Worm (Caenorhabditis elegans) whole organism, late embryonic: ENCODE measurements around the gene oac-7.

Source experiments
- C08G9.2 ChIP-seq: sonication (generic microtip); optimal IDR thresholded peaks from 2 replicates; lab custom pipeline; 2016; ENCODE audit warnings: mild to moderate bottlenecking, missing genetic modification characterization, moderate library complexity, missing compliant biosample characterization
- C38D4.7 ChIP-seq: fragments of 200-800 bp; sonication (Bioruptor generic); optimal IDR thresholded peaks from 2 replicates; lab custom pipeline; 2018; ENCODE audit warnings: mild to moderate bottlenecking, missing genetic modification characterization, moderate library complexity, missing compliant biosample characterization
- F13H6.1 ChIP-seq: sonication (generic microtip); optimal IDR thresholded peaks from 2 replicates; lab custom pipeline; 2016; ENCODE audit warnings: missing genetic modification characterization, missing compliant biosample characterization
- K09A11.1 ChIP-seq: sonication (generic microtip); optimal IDR thresholded peaks from 2 replicates; lab custom pipeline; 2017; ENCODE audit warnings: antibody characterized with exemption, mild to moderate bottlenecking, missing genetic modification characterization, missing compliant biosample characterization; ENCODE audit not compliant: insufficient read depth
- ama-1 ChIP-seq: fragments of 150-350 bp; optimal IDR thresholded peaks from 2 replicates; lab custom pipeline; 2014
- ceh-18 ChIP-seq: sonication (generic microtip); optimal IDR thresholded peaks from 2 replicates; lab custom pipeline; 2016; ENCODE audit warnings: missing genetic modification characterization, missing compliant biosample characterization
- ceh-2 ChIP-seq: sonication (generic microtip); optimal IDR thresholded peaks from 2 replicates; lab custom pipeline; 2016; ENCODE audit warnings: missing genotype, missing genetic modification characterization, missing compliant biosample characterization
- ceh-22 ChIP-seq: sonication (generic microtip); optimal IDR thresholded peaks from 2 replicates; lab custom pipeline; 2017; ENCODE audit warnings: missing biosample characterization, missing genetic modification characterization
- ceh-24 ChIP-seq: sonication (generic microtip); optimal IDR thresholded peaks from 2 replicates; lab custom pipeline; 2016; ENCODE audit warnings: mild to moderate bottlenecking, missing genetic modification characterization, missing compliant biosample characterization
- ceh-30 ChIP-seq: fragments of 150-350 bp; optimal IDR thresholded peaks from 2 replicates; lab custom pipeline; 2014; ENCODE audit warnings: missing biosample characterization, missing genetic modification characterization
- ceh-45 ChIP-seq: fragments of 200-800 bp; sonication (Bioruptor generic); IDR thresholded peaks from 2 replicates; pipeline ENCODE4 v1.3.6; 2022; ENCODE audit warnings: missing genetic modification reagents, missing genetic modification characterization, missing compliant biosample characterization
- dve-1 ChIP-seq: sonication (generic microtip); optimal IDR thresholded peaks from 2 replicates; lab custom pipeline; 2017; ENCODE audit warnings: antibody characterized with exemption, mild to moderate bottlenecking, missing genetic modification characterization, missing compliant biosample characterization
- elt-2 ChIP-seq: sonication (generic microtip); optimal IDR thresholded peaks from 2 replicates; lab custom pipeline; 2016; ENCODE audit warnings: missing genetic modification reagents, missing genetic modification characterization, missing compliant biosample characterization
- ets-4 ChIP-seq: sonication (generic microtip); optimal IDR thresholded peaks from 2 replicates; lab custom pipeline; 2016; ENCODE audit warnings: missing genetic modification characterization, missing compliant biosample characterization
- fkh-10 ChIP-seq: fragments of 150-350 bp; optimal IDR thresholded peaks from 2 replicates; lab custom pipeline; 2014; ENCODE audit warnings: missing biosample characterization, missing genetic modification reagents, missing genetic modification characterization
- fkh-6 ChIP-seq: sonication (generic microtip); optimal IDR thresholded peaks from 2 replicates; lab custom pipeline; 2016; ENCODE audit warnings: missing genetic modification characterization, missing compliant biosample characterization
- gmeb-2 ChIP-seq: sonication (generic microtip); optimal IDR thresholded peaks from 2 replicates; lab custom pipeline; 2016; ENCODE audit warnings: missing genetic modification characterization, inconsistent platforms, missing compliant biosample characterization
- hlh-13 ChIP-seq: fragments of 200-800 bp; sonication (Bioruptor generic); optimal IDR thresholded peaks from 2 replicates; lab custom pipeline; 2018; ENCODE audit warnings: mild to moderate bottlenecking, missing genetic modification characterization, missing compliant biosample characterization
- hlh-6 ChIP-seq: sonication (generic microtip); optimal IDR thresholded peaks from 2 replicates; lab custom pipeline; 2016; ENCODE audit warnings: missing genotype, missing genetic modification characterization, missing compliant biosample characterization
- lin-11 ChIP-seq: fragments of 200-800 bp; sonication (Bioruptor generic); optimal IDR thresholded peaks from 2 replicates; lab custom pipeline; 2018; ENCODE audit warnings: mild to moderate bottlenecking, missing genetic modification characterization, missing compliant biosample characterization
- madf-2 ChIP-seq: sonication (generic microtip); optimal IDR thresholded peaks from 2 replicates; lab custom pipeline; 2017; ENCODE audit warnings: missing genetic modification characterization, missing compliant biosample characterization
- nfya-1 ChIP-seq: sonication (generic microtip); optimal IDR thresholded peaks from 2 replicates; lab custom pipeline; 2017; ENCODE audit warnings: missing genetic modification characterization, mild to moderate bottlenecking, missing compliant biosample characterization, antibody characterized with exemption, moderate library complexity
- nhr-11 ChIP-seq: fragments of 150-350 bp; optimal IDR thresholded peaks from 2 replicates; lab custom pipeline; 2014; ENCODE audit warnings: missing biosample characterization, missing genetic modification characterization
- nhr-232 ChIP-seq: sonication (generic microtip); optimal IDR thresholded peaks from 2 replicates; lab custom pipeline; 2016; ENCODE audit warnings: missing genetic modification characterization, missing compliant biosample characterization
- npax-4 ChIP-seq: sonication (generic microtip); optimal IDR thresholded peaks from 2 replicates; lab custom pipeline; 2016; ENCODE audit warnings: missing genetic modification characterization, missing compliant biosample characterization
- pat-9 ChIP-seq: fragments of 200-800 bp; sonication (Bioruptor generic); optimal IDR thresholded peaks from 2 replicates; lab custom pipeline; 2018; ENCODE audit warnings: mild to moderate bottlenecking, missing genetic modification characterization, moderate library complexity, missing compliant biosample characterization
- pha-4 ChIP-seq: fragments of 150-350 bp; optimal IDR thresholded peaks from 2 replicates; lab custom pipeline; 2018; ENCODE audit warnings: missing biosample characterization, missing genetic modification reagents, missing genetic modification characterization
- pqm-1 ChIP-seq: sonication (generic microtip); optimal IDR thresholded peaks from 2 replicates; lab custom pipeline; 2016; ENCODE audit warnings: missing genetic modification characterization, missing compliant biosample characterization
- rnt-1 ChIP-seq: sonication (generic microtip); optimal IDR thresholded peaks from 2 replicates; lab custom pipeline; 2016; ENCODE audit warnings: missing genetic modification characterization, missing compliant biosample characterization
- sox-4 ChIP-seq: sonication (generic microtip); optimal IDR thresholded peaks from 2 replicates; lab custom pipeline; 2017; ENCODE audit warnings: mild to moderate bottlenecking, missing genetic modification characterization, inconsistent platforms, missing compliant biosample characterization
- tbx-7 ChIP-seq: sonication (generic microtip); optimal IDR thresholded peaks from 2 replicates; lab custom pipeline; 2016; ENCODE audit warnings: missing genotype, missing genetic modification characterization, missing compliant biosample characterization
- ttx-3 ChIP-seq: sonication (generic microtip); optimal IDR thresholded peaks from 2 replicates; lab custom pipeline; 2016; ENCODE audit warnings: missing genetic modification reagents, missing genetic modification characterization, missing compliant biosample characterization
- unc-3 ChIP-seq, 2 experiments: fragments of 200-800 bp in 1 of 2; sonication (Bioruptor generic) in 1 of 2; sonication (generic microtip) in 1 of 2; conservative IDR thresholded peaks in 1 of 2; optimal IDR thresholded peaks in 1 of 2; 2 replicates each; pipeline versions ENCODE4 v1.3.6 to Lab custom; 2016 to 2022; ENCODE audit warnings: missing compliant biosample characterization in 2 of 2, missing genetic modification characterization in 2 of 2, missing genetic modification reagents in 1 of 2
- unc-42 ChIP-seq: sonication (generic microtip); optimal IDR thresholded peaks from 2 replicates; lab custom pipeline; 2016; ENCODE audit warnings: missing genotype, missing genetic modification characterization, missing compliant biosample characterization
- unc-55 ChIP-seq: sonication (generic microtip); optimal IDR thresholded peaks from 2 replicates; lab custom pipeline; 2017; ENCODE audit warnings: missing biosample characterization, missing genetic modification reagents, missing genetic modification characterization

oac-7 gene

ce11 chrV:16308343-16308742 lies 1.3 kb upstream of the oac-7 start:
- TF ChIP-seq sox-4 (tag; lab: Kevin White, UChicago) (no peak), fkh-6 (tag; lab: Kevin White, UChicago) (no peak), ets-4 (tag; lab: Kevin White, UChicago) (no peak), gmeb-2 (tag; lab: Kevin White, UChicago) (no peak), fkh-10 (GFP tag; lab: Kevin White, UChicago) (no peak), ceh-30 (tag; lab: Kevin White, UChicago) (no peak), ceh-24 (tag; lab: Kevin White, UChicago) (no peak), npax-4 (tag; lab: Kevin White, UChicago) (no peak), unc-55 (GFP tag; lab: Kevin White, UChicago) (no peak), madf-2 (tag; lab: Kevin White, UChicago) (no peak), nfya-1 (tag; lab: Kevin White, UChicago) (no peak), ceh-22 (tag; lab: Kevin White, UChicago) (no peak), hlh-13 (GFP tag; lab: Kevin White, UChicago) (no peak), ama-1 (no peak), F13H6.1 (tag; lab: Kevin White, UChicago) (no peak), nhr-232 (tag; lab: Kevin White, UChicago) (no peak)
- TF ChIP-seq, all 69 proteins: peak for 0

- TF ChIP-seq ceh-2 (tag; lab: Kevin White, UChicago) (no peak), sox-4 (tag; lab: Kevin White, UChicago) (no peak), ceh-18 (tag; lab: Kevin White, UChicago) (no peak), rnt-1 (tag; lab: Kevin White, UChicago) (no peak), fkh-6 (tag; lab: Kevin White, UChicago) (no peak), madf-2 (tag; lab: Kevin White, UChicago) (no peak)
Measured at ce11 chrV:16315004-16315403, 5.4 kb downstream of the oac-7 start, which contains the start of gene str-214. Gene str-214 (plus strand): TSS chrV:16315304.

- TF ChIP-seq unc-42 (tag; lab: Kevin White, UChicago) (no peak), lin-11 (no peak), tbx-7 (tag; lab: Kevin White, UChicago) (no peak), C08G9.2 (tag; lab: Kevin White, UChicago) (no peak), unc-3 (GFP tag; conservative IDR thresholded peaks at IDR 0.05; lab: Robert Waterston, UW) (no peak), unc-3 (tag; optimal IDR thresholded peaks at IDR 0.05; lab: Kevin White, UChicago) (no peak), hlh-6 (tag; lab: Kevin White, UChicago) (no peak), elt-2 (no peak), pha-4 (tag; lab: Kevin White, UChicago) (no peak), ceh-45 (no peak), dve-1 (no peak), gmeb-2 (tag; lab: Kevin White, UChicago) (no peak), nhr-11 (tag; lab: Kevin White, UChicago) (no peak), pat-9 (tag; lab: Kevin White, UChicago) (no peak)
Measured at ce11 chrV:16317244-16317643, 7.6 kb downstream of the oac-7 start, which contains the start of gene srh-180. Gene srh-180 (plus strand): TSS chrV:16317544.

- TF ChIP-seq pqm-1 (tag; lab: Kevin White, UChicago) (no peak), C38D4.7 (GFP tag; lab: Kevin White, UChicago) (no peak), ttx-3 (no peak), rnt-1 (tag; lab: Kevin White, UChicago) (no peak), elt-2 (no peak), ceh-24 (tag; lab: Kevin White, UChicago) (no peak), K09A11.1 (tag; lab: Kevin White, UChicago) (no peak)
Measured at ce11 chrV:16322155-16322554, 12.6 kb downstream of the oac-7 start.
